Worm (Caenorhabditis elegans): ENCODE results near the gene gcy-22.

DNA sequence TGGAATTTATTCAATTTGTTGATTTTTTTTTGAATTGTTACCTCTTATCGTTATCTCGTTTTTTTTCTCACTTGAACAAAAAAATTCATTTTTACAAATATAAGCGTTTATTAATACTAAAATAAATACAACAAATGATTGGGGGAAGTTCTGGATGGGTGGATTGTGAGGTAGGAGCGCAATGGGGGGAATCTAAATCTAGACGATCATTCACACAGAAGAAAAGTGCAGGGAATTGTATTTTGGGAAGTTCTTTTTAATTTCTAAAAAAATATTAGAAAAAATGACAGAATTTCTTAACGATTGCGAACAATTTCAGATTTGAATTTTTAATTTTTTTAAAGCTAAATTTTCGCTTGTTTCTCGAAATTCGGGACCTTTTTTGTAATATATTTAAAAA is 16.6 kb upstream of the gcy-22 start:
- no peak for TF ChIP-seq madf-10 (tag; optimal IDR thresholded peaks at IDR 0.05)
- no peak for TF ChIP-seq ztf-22 (GFP tag; optimal IDR thresholded peaks at IDR 0.05)

All from whole organism, young adult.